Worm (Caenorhabditis elegans) whole organism, L4 larva: Measurements from ENCODE around the gene srm-6.

Experiments
- D1046.2 ChIP-seq: fragments of 200-800 bp; sonication (Bioruptor generic); IDR thresholded peaks from 2 replicates; pipeline ENCODE4 v1.3.6; 2022; ENCODE audit warnings: missing genetic modification characterization, missing compliant biosample characterization
- T26A8.4 ChIP-seq: fragments of 200-800 bp; sonication (Bioruptor generic); IDR thresholded peaks from 2 replicates; pipeline ENCODE4 v1.3.6; 2022; ENCODE audit warnings: missing genetic modification characterization, missing compliant biosample characterization
- Y105C5A.15 ChIP-seq: fragments of 200-800 bp; sonication (Bioruptor generic); IDR thresholded peaks from 2 replicates; pipeline ENCODE4 v1.3.6; 2022; ENCODE audit warnings: missing genetic modification characterization, missing compliant biosample characterization
- Y5F2A.4 ChIP-seq: fragments of 200-800 bp; sonication (Bioruptor generic); optimal IDR thresholded peaks from 2 replicates; lab custom pipeline; 2018; ENCODE audit warnings: mild to moderate bottlenecking, missing genetic modification characterization, missing compliant biosample characterization
- Y75B8A.6 ChIP-seq: fragments of 200-800 bp; sonication (Bioruptor generic); IDR thresholded peaks from 2 replicates; pipeline ENCODE4 v1.3.6; 2022; ENCODE audit warnings: missing genetic modification reagents, missing genetic modification characterization, missing compliant biosample characterization
- aha-1 ChIP-seq: fragments of 150-350 bp; peaks from one replicate; lab custom pipeline; 2014; ENCODE audit warnings: missing biosample characterization, missing genetic modification characterization
- ceh-32 ChIP-seq: sonication (generic microtip); optimal IDR thresholded peaks from 2 replicates; lab custom pipeline; 2016; ENCODE audit warnings: mild to moderate bottlenecking, missing genetic modification characterization, missing compliant biosample characterization; ENCODE audit not compliant: poor library complexity
- ceh-82 ChIP-seq: sonication (generic microtip); optimal IDR thresholded peaks from 2 replicates; lab custom pipeline; 2017; ENCODE audit warnings: missing biosample characterization, missing genetic modification characterization
- ces-1 ChIP-seq: fragments of 150-350 bp; sonication (generic microtip); optimal IDR thresholded peaks from 4 replicates; lab custom pipeline; 2014; ENCODE audit warnings: missing biosample characterization, missing genetic modification reagents, missing genetic modification characterization
- daf-16 ChIP-seq, 3 experiments: sonication (generic microtip); optimal IDR thresholded peaks; 2 replicates each; lab custom pipeline; 2016 to 2017; ENCODE audit warnings: missing genetic modification characterization in 3 of 3, missing genetic modification reagents in 3 of 3, mild to moderate bottlenecking in 2 of 3, missing compliant biosample characterization in 2 of 3, missing biosample characterization in 1 of 3, moderate library complexity in 1 of 3
- dmd-8 ChIP-seq: fragments of 200-800 bp; sonication (Bioruptor generic); IDR thresholded peaks from 2 replicates; pipeline ENCODE4 v1.3.6; 2022; ENCODE audit warnings: missing genetic modification characterization, missing compliant biosample characterization
- dpl-1 ChIP-seq: fragments of 150-350 bp; optimal IDR thresholded peaks from 2 replicates; lab custom pipeline; 2014; ENCODE audit warnings: missing biosample characterization, missing genetic modification reagents, missing genetic modification characterization
- duxl-1 ChIP-seq: sonication (generic microtip); optimal IDR thresholded peaks from 2 replicates; lab custom pipeline; 2016; ENCODE audit warnings: mild to moderate bottlenecking, missing genetic modification characterization, moderate library complexity, missing compliant biosample characterization; ENCODE audit not compliant: poor library complexity
- egl-27 ChIP-seq: sonication (generic microtip); optimal IDR thresholded peaks from 3 replicates; lab custom pipeline; 2017; ENCODE audit warnings: missing biosample characterization, missing genetic modification reagents, missing genetic modification characterization
- egl-43 ChIP-seq: fragments of 200-800 bp; sonication (Bioruptor generic); IDR thresholded peaks from 2 replicates; pipeline ENCODE4 v1.3.6; 2022; ENCODE audit warnings: missing genetic modification reagents, missing genetic modification characterization, missing compliant biosample characterization
- fos-1 ChIP-seq: fragments of 150-350 bp; optimal IDR thresholded peaks from 2 replicates; lab custom pipeline; 2014; ENCODE audit warnings: missing biosample characterization, missing genetic modification characterization
- gei-8 ChIP-seq: fragments of 200-800 bp; sonication (Bioruptor generic); optimal IDR thresholded peaks from 2 replicates; lab custom pipeline; 2018; ENCODE audit warnings: mild to moderate bottlenecking, missing genetic modification characterization, missing compliant biosample characterization
- hlh-11 ChIP-seq: fragments of 200-800 bp; sonication (Bioruptor generic); optimal IDR thresholded peaks from 2 replicates; lab custom pipeline; 2018; ENCODE audit warnings: mild to moderate bottlenecking, missing genetic modification characterization, missing compliant biosample characterization
- jun-1 ChIP-seq: fragments of 150-350 bp; optimal IDR thresholded peaks from 2 replicates; lab custom pipeline; 2014; ENCODE audit warnings: missing biosample characterization, missing genetic modification reagents, missing genetic modification characterization
- lin-1 ChIP-seq: fragments of 200-800 bp; sonication (Bioruptor generic); IDR thresholded peaks from 2 replicates; pipeline ENCODE4 v1.3.6; 2022; ENCODE audit warnings: missing genetic modification reagents, missing genetic modification characterization, missing compliant biosample characterization
- lin-13 ChIP-seq: fragments of 150-350 bp; optimal IDR thresholded peaks from 2 replicates; lab custom pipeline; 2014; ENCODE audit warnings: missing biosample characterization, missing genetic modification reagents, missing genetic modification characterization
- lin-38 ChIP-seq: fragments of 200-800 bp; sonication (Bioruptor generic); IDR thresholded peaks from 2 replicates; pipeline ENCODE4 v1.3.6; 2022; ENCODE audit warnings: missing genetic modification reagents, missing genetic modification characterization, missing compliant biosample characterization
- lin-39 ChIP-seq: fragments of 150-350 bp; optimal IDR thresholded peaks from 2 replicates; lab custom pipeline; 2014; ENCODE audit warnings: missing biosample characterization, missing genetic modification reagents, missing genetic modification characterization
- lir-3 ChIP-seq: sonication (generic microtip); optimal IDR thresholded peaks from 2 replicates; lab custom pipeline; 2016; ENCODE audit warnings: mild to moderate bottlenecking, missing genetic modification characterization, missing compliant biosample characterization
- lsy-2 ChIP-seq, 2 experiments: fragments of 150-350 bp in 1 of 2; sonication (generic microtip) in 1 of 2; optimal IDR thresholded peaks; 2 replicates each; lab custom pipeline; 2014 to 2017; ENCODE audit warnings: missing biosample characterization in 2 of 2, missing genetic modification characterization in 2 of 2
- madf-5 ChIP-seq, 2 experiments: fragments of 200-800 bp; sonication (Bioruptor generic); IDR thresholded peaks; 2 replicates each; pipeline ENCODE4 v1.3.6; 2022; ENCODE audit warnings: missing compliant biosample characterization in 2 of 2, missing genetic modification characterization in 2 of 2
- madf-9 ChIP-seq: fragments of 200-800 bp; sonication (Bioruptor generic); conservative IDR thresholded peaks from 2 replicates; pipeline ENCODE4 v1.3.6; 2022; ENCODE audit warnings: missing genetic modification reagents, missing genetic modification characterization, missing compliant biosample characterization
- mep-1 ChIP-seq: fragments of 150-350 bp; sonication (generic microtip); optimal IDR thresholded peaks from 3 replicates; lab custom pipeline; 2014; ENCODE audit warnings: missing biosample characterization, missing genetic modification characterization
- mes-2 ChIP-seq: sonication (generic microtip); optimal IDR thresholded peaks from 2 replicates; lab custom pipeline; 2016; ENCODE audit warnings: missing genotype, mild to moderate bottlenecking, missing genetic modification characterization, missing compliant biosample characterization; ENCODE audit not compliant: poor library complexity, severe bottlenecking
- mxl-3 ChIP-seq: fragments of 200-800 bp; sonication (Bioruptor generic); optimal IDR thresholded peaks from 2 replicates; lab custom pipeline; 2018; ENCODE audit warnings: mild to moderate bottlenecking, missing genetic modification characterization, missing compliant biosample characterization
- nhr-111 ChIP-seq: fragments of 200-800 bp; sonication (Bioruptor generic); optimal IDR thresholded peaks from 2 replicates; lab custom pipeline; 2018; ENCODE audit warnings: mild to moderate bottlenecking, missing genetic modification characterization, missing compliant biosample characterization
- nhr-28 ChIP-seq: fragments of 150-350 bp; optimal IDR thresholded peaks from 2 replicates; lab custom pipeline; 2014; ENCODE audit warnings: missing biosample characterization, missing genetic modification characterization
- nhr-6 ChIP-seq: fragments of 150-350 bp; optimal IDR thresholded peaks from 2 replicates; lab custom pipeline; 2014; ENCODE audit warnings: missing biosample characterization, missing genetic modification characterization
- pha-4 ChIP-seq, 2 experiments: fragments of 150-350 bp in 1 of 2; fragments of 200-800 bp in 1 of 2; sonication (Bioruptor generic) in 1 of 2; IDR thresholded peaks in 1 of 2; optimal IDR thresholded peaks in 1 of 2; 2 replicates each; pipeline versions ENCODE4 v1.3.6 to Lab custom; 2014 to 2022; ENCODE audit warnings: missing genetic modification characterization in 2 of 2, missing genetic modification reagents in 2 of 2, missing biosample characterization in 1 of 2, missing compliant biosample characterization in 1 of 2
- sdz-12 ChIP-seq: fragments of 200-800 bp; sonication (Bioruptor generic); optimal IDR thresholded peaks from 2 replicates; lab custom pipeline; 2018; ENCODE audit warnings: mild to moderate bottlenecking, missing genetic modification characterization, missing compliant biosample characterization
- set-16 ChIP-seq: fragments of 200-800 bp; sonication (Bioruptor generic); IDR thresholded peaks from 2 replicates; pipeline ENCODE4 v1.3.6; 2022; ENCODE audit warnings: missing genetic modification reagents, missing genetic modification characterization, missing compliant biosample characterization
- skn-1 ChIP-seq: fragments of 150-350 bp; optimal IDR thresholded peaks from 2 replicates; lab custom pipeline; 2014; ENCODE audit warnings: missing biosample characterization, missing genetic modification characterization
- snpc-4 ChIP-seq: fragments of 150-350 bp; optimal IDR thresholded peaks from 2 replicates; lab custom pipeline; 2014; ENCODE audit warnings: missing biosample characterization, missing genetic modification characterization
- spr-1 ChIP-seq: sonication (generic microtip); optimal IDR thresholded peaks from 2 replicates; lab custom pipeline; 2016; ENCODE audit warnings: mild to moderate bottlenecking, missing genetic modification characterization, missing compliant biosample characterization
- tra-1 ChIP-seq: fragments of 200-800 bp; sonication (Bioruptor generic); IDR thresholded peaks from 2 replicates; pipeline ENCODE4 v1.3.6; 2022; ENCODE audit warnings: missing genetic modification reagents, missing genetic modification characterization, missing compliant biosample characterization
- unc-62 ChIP-seq, 3 experiments: fragments of 150-350 bp in 1 of 3; sonication (generic microtip); optimal IDR thresholded peaks in 2 of 3; peaks in 1 of 3; 1 replicate in 1 of 3; 2 replicates in 2 of 3; lab custom pipeline; 2014 to 2017; ENCODE audit warnings: missing biosample characterization in 3 of 3, missing genetic modification characterization in 3 of 3, missing genetic modification reagents in 3 of 3, missing genotype in 1 of 3
- vab-7 ChIP-seq: fragments of 200-800 bp; sonication (Bioruptor generic); IDR thresholded peaks from 2 replicates; pipeline ENCODE4 v1.3.6; 2022; ENCODE audit warnings: missing genetic modification reagents, missing genetic modification characterization, missing compliant biosample characterization
- zag-1 ChIP-seq: fragments of 150-350 bp; optimal IDR thresholded peaks from 2 replicates; lab custom pipeline; 2014; ENCODE audit warnings: missing biosample characterization, missing genetic modification characterization
- zfp-2 ChIP-seq: sonication (generic microtip); optimal IDR thresholded peaks from 2 replicates; lab custom pipeline; 2016; ENCODE audit warnings: mild to moderate bottlenecking, missing genetic modification characterization, missing compliant biosample characterization
- zfp-3 ChIP-seq: fragments of 200-800 bp; sonication (Bioruptor generic); conservative IDR thresholded peaks from 2 replicates; pipeline ENCODE4 v1.3.6; 2022; ENCODE audit warnings: missing genetic modification reagents, missing genetic modification characterization, missing compliant biosample characterization
- ztf-11 ChIP-seq: fragments of 150-350 bp; optimal IDR thresholded peaks from 2 replicates; lab custom pipeline; 2014; ENCODE audit warnings: missing biosample characterization, missing genetic modification characterization
- ztf-7 ChIP-seq: fragments of 150-350 bp; optimal IDR thresholded peaks from 2 replicates; lab custom pipeline; 2014; ENCODE audit warnings: missing biosample characterization, missing genetic modification characterization

The srm-6 gene

ce11 chrV:14364586-14365248, 28.0 kb downstream of the srm-6 start (continued):
- TF ChIP-seq unc-62 (GFP tag; optimal IDR thresholded peaks at IDR 0.05 in 1 of 2; lab: Kevin White, UChicago) (peak in 1 of 2 experiments; percentile 44), unc-62 (tag; optimal IDR thresholded peaks at IDR 0.05; lab: Kevin White, UChicago) (no peak), pha-4 (GFP tag; IDR thresholded peaks at IDR 0.05; lab: Robert Waterston, UW) (peak; percentile 44; the same call in 1 of the 2 replicates), pha-4 (tag; optimal IDR thresholded peaks at IDR 0.05; lab: Kevin White, UChicago) (no peak), ces-1 (GFP tag; lab: Kevin White, UChicago) (no peak), dpl-1 (GFP tag; lab: Kevin White, UChicago) (no peak), mes-2 (peak; percentile 38), Y105C5A.15 (no peak), ztf-11 (tag; lab: Kevin White, UChicago) (no peak), ceh-82 (tag; lab: Kevin White, UChicago) (no peak), nhr-28 (tag; lab: Kevin White, UChicago) (peak; percentile 26), skn-1 (tag; lab: Kevin White, UChicago) (no peak), lsy-2 (tag; optimal IDR thresholded peaks at IDR 0.05; lab: Kevin White, UChicago) (peak; percentile 51 to 88), zfp-2 (tag; lab: Kevin White, UChicago) (no peak), egl-43 (GFP tag; lab: Robert Waterston, UW) (no peak), spr-1 (no peak), lin-38 (GFP tag; lab: Robert Waterston, UW) (peak; percentile 30), egl-27 (no peak), hlh-11 (tag; lab: Kevin White, UChicago) (peak; percentile 58), set-16 (GFP tag; lab: Robert Waterston, UW) (peak; percentile 38; the same call in 1 of the 2 replicates), jun-1 (tag; lab: Kevin White, UChicago) (no peak), lin-13 (no peak), madf-9 (no peak), ceh-32 (tag; lab: Kevin White, UChicago) (no peak), Y75B8A.6 (no peak), nhr-6 (tag; lab: Kevin White, UChicago) (peak; percentile 57), madf-5 (GFP tag; IDR thresholded peaks at IDR 0.05; lab: Robert Waterston, UW) (no peak), fos-1 (tag; lab: Kevin White, UChicago) (no peak), lir-3 (tag; lab: Kevin White, UChicago) (no peak), vab-7 (GFP tag; lab: Robert Waterston, UW) (no peak), gei-8 (GFP tag; lab: Kevin White, UChicago) (no peak), tra-1 (GFP tag; lab: Robert Waterston, UW) (no peak), D1046.2 (GFP tag; lab: Robert Waterston, UW) (no peak), aha-1 (tag; lab: Kevin White, UChicago) (peak; percentile 98), snpc-4 (tag; lab: Kevin White, UChicago) (no peak), nhr-111 (GFP tag; lab: Kevin White, UChicago) (peak; percentile 22), zfp-3 (GFP tag; lab: Robert Waterston, UW) (0 out of 2 replicates have a peak, but pooled peaks have one; percentile 8)

DNA sequence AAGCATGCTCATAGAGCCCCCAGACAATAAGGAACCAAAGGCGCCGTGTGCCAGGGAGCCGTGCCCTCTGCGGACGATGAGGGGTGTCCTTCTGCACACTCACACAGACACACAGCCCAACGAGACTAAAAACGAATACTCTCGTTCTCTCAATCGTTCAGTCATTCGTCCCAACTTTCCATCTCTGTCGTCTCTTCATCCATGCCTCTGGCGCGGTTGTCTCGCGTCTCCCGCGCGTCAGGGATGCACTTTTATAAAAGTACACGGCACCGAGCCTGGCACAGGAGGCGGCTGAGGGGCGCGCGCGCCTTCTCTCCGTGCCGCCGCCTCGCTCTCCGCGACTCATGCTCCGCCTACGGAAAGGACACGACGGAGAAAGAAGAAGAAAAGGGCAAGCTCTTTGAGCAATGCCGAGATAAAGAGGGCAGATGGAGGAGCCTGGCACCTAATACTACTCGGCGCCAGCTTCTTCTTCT, 29.8 kb downstream of the srm-6 start:
- TF ChIP-seq madf-9 = peak; percentile 99
- TF ChIP-seq zag-1 (tag; lab: Kevin White, UChicago) = no peak
- no peak for TF ChIP-seq dmd-8 (GFP tag; lab: Robert Waterston, UW)
- TF ChIP-seq tra-1 (GFP tag; lab: Robert Waterston, UW) = 0 out of 2 replicates have a peak, but pooled peaks have one; percentile 46
- no peak for TF ChIP-seq lin-39
- TF ChIP-seq mxl-3 (GFP tag; lab: Kevin White, UChicago) = peak; percentile 76
- TF ChIP-seq ztf-7 (tag; lab: Kevin White, UChicago) = no peak
- TF ChIP-seq lin-1 (GFP tag; lab: Robert Waterston, UW) = no peak
- TF ChIP-seq set-16 (GFP tag; lab: Robert Waterston, UW) = peak; percentile 100
- peak in 1 of 2 experiments; percentile 52 for TF ChIP-seq unc-62 (GFP tag; optimal IDR thresholded peaks at IDR 0.05 in 1 of 2; lab: Kevin White, UChicago)
- TF ChIP-seq unc-62 (tag; optimal IDR thresholded peaks at IDR 0.05; lab: Kevin White, UChicago) = no peak
- peak; percentile 81 for TF ChIP-seq mep-1
- no peak for TF ChIP-seq sdz-12 (GFP tag; lab: Kevin White, UChicago)
- peak; percentile 44 to 58 for TF ChIP-seq daf-16 (GFP tag; optimal IDR thresholded peaks at IDR 0.05; lab: Kevin White, UChicago)
- TF ChIP-seq daf-16 (tag; optimal IDR thresholded peaks at IDR 0.05; lab: Kevin White, UChicago) = peak; percentile 69
- TF ChIP-seq lin-13 = peak; percentile 33
- TF ChIP-seq Y5F2A.4 (GFP tag; lab: Kevin White, UChicago) = no peak
- peak; percentile 58 for TF ChIP-seq egl-27
- peak; percentile 27 for TF ChIP-seq duxl-1 (tag; lab: Kevin White, UChicago)
- TF ChIP-seq T26A8.4 = 0 out of 2 replicates have a peak, but pooled peaks have one; percentile 66
- TF ChIP-seq fos-1 (tag; lab: Kevin White, UChicago) = no peak
